Fruit fly (Drosophila melanogaster) whole organism, embryonic: ENCODE data around the gene CG31735.

Experiments used
- Adf1 ChIP-seq: fragments of 200-800 bp; sonication (Bioruptor generic); IDR thresholded peaks from 2 replicates; pipeline ENCODE4 v1.3.6; 2022; ENCODE audit warnings: missing biosample characterization, missing genetic modification characterization
- Atf-2 ChIP-seq: fragments of 200-800 bp; sonication (Bioruptor generic); optimal IDR thresholded peaks from 2 replicates; lab custom pipeline; 2016; ENCODE audit warnings: missing biosample characterization, missing genetic modification characterization
- CG10543 ChIP-seq: fragments of 200-800 bp; sonication (Bioruptor generic); optimal IDR thresholded peaks from 3 replicates; lab custom pipeline; 2017; ENCODE audit warnings: missing biosample characterization, mild to moderate bottlenecking, missing genetic modification characterization, moderate library complexity
- CG11247 ChIP-seq: fragments of 200-800 bp; sonication (Bioruptor generic); IDR thresholded peaks from 2 replicates; pipeline ENCODE4 v1.3.6; 2022; ENCODE audit warnings: missing biosample characterization, missing genetic modification characterization
- CG11696 ChIP-seq: fragments of 200-800 bp; sonication (Bioruptor generic); IDR thresholded peaks from 2 replicates; pipeline ENCODE4 v1.3.6; 2022; ENCODE audit warnings: missing biosample characterization, missing genetic modification characterization
- CG1529 ChIP-seq: fragments of 200-800 bp; sonication (Bioruptor generic); optimal IDR thresholded peaks from 3 replicates; lab custom pipeline; 2018; ENCODE audit warnings: missing biosample characterization, missing genetic modification characterization
- CG16779 ChIP-seq: fragments of 200-800 bp; sonication (Bioruptor generic); IDR thresholded peaks from 2 replicates; pipeline ENCODE4 v1.3.6; 2022; ENCODE audit warnings: missing biosample characterization, missing genetic modification characterization
- CG17186 ChIP-seq: fragments of 200-800 bp; sonication (Bioruptor generic); optimal IDR thresholded peaks from 3 replicates; lab custom pipeline; 2017; ENCODE audit warnings: missing biosample characterization, missing genetic modification reagents, missing genetic modification characterization
- CG1832 ChIP-seq: fragments of 200-800 bp; sonication (Bioruptor generic); optimal IDR thresholded peaks from 2 replicates; lab custom pipeline; 2017; ENCODE audit warnings: missing biosample characterization, mild to moderate bottlenecking, missing genetic modification characterization, inconsistent platforms
- CG18619 ChIP-seq: fragments of 200-800 bp; sonication (Bioruptor generic); optimal IDR thresholded peaks from 3 replicates; lab custom pipeline; 2017; ENCODE audit warnings: missing biosample characterization, mild to moderate bottlenecking, missing genetic modification characterization
- CG2889 ChIP-seq: fragments of 200-800 bp; sonication (Bioruptor generic); IDR thresholded peaks from 3 replicates; pipeline ENCODE4 v1.3.6; 2022; ENCODE audit warnings: missing biosample characterization, missing genetic modification characterization
- CG32772 ChIP-seq: fragments of 200-800 bp; sonication (Bioruptor generic); IDR thresholded peaks from 2 replicates; pipeline ENCODE4 v1.3.6; 2022; ENCODE audit warnings: missing biosample characterization, missing genetic modification characterization
- CG33213 ChIP-seq: fragments of 200-800 bp; sonication (Bioruptor generic); optimal IDR thresholded peaks from 3 replicates; lab custom pipeline; 2016; ENCODE audit warnings: missing biosample characterization, missing genetic modification characterization
- CG3726 ChIP-seq: fragments of 200-800 bp; sonication (Bioruptor generic); IDR thresholded peaks from 3 replicates; pipeline ENCODE4, ENCODE4 v1.3.6; 2022; ENCODE audit warnings: missing biosample characterization, missing genetic modification characterization
- CG4282 ChIP-seq: fragments of 200-800 bp; sonication (Bioruptor generic); optimal IDR thresholded peaks from 2 replicates; lab custom pipeline; 2016; ENCODE audit warnings: missing biosample characterization, missing genetic modification characterization
- CG6272 ChIP-seq: fragments of 200-800 bp; sonication (Bioruptor generic); IDR thresholded peaks from 2 replicates; pipeline ENCODE4 v1.3.6; 2022; ENCODE audit warnings: missing biosample characterization, missing genetic modification characterization
- CG6854 ChIP-seq: fragments of 200-800 bp; sonication (Bioruptor generic); optimal IDR thresholded peaks from 3 replicates; lab custom pipeline; 2017; ENCODE audit warnings: missing biosample characterization, mild to moderate bottlenecking, missing genetic modification characterization
- CG7556 ChIP-seq: fragments of 200-800 bp; sonication (Bioruptor generic); optimal IDR thresholded peaks from 2 replicates; lab custom pipeline; 2017; ENCODE audit warnings: missing biosample characterization, mild to moderate bottlenecking, missing genetic modification characterization
- CG8359 ChIP-seq: fragments of 200-800 bp; sonication (Bioruptor generic); optimal IDR thresholded peaks from 2 replicates; lab custom pipeline; 2017; ENCODE audit warnings: missing biosample characterization, mild to moderate bottlenecking, missing genetic modification characterization, borderline replicate concordance
- CG8924 ChIP-seq: fragments of 200-800 bp; optimal IDR thresholded peaks from 3 replicates; lab custom pipeline; 2019; ENCODE audit warnings: missing biosample characterization, mild to moderate bottlenecking, missing genetic modification characterization, moderate library complexity
- Dad ChIP-seq: fragments of 200-800 bp; sonication (Bioruptor generic); optimal IDR thresholded peaks from 3 replicates; lab custom pipeline; 2016; ENCODE audit warnings: missing biosample characterization, missing genetic modification characterization
- Dip2 ChIP-seq: fragments of 200-800 bp; sonication (Bioruptor generic); IDR thresholded peaks from 2 replicates; pipeline ENCODE4 v1.3.6; 2022; ENCODE audit warnings: missing biosample characterization, missing genetic modification characterization
- Dip3 ChIP-seq: fragments of 200-800 bp; sonication (Bioruptor generic); optimal IDR thresholded peaks from 3 replicates; lab custom pipeline; 2016; ENCODE audit warnings: missing biosample characterization, missing genetic modification characterization
- Doc2 ChIP-seq: fragments of 200-800 bp; sonication (Bioruptor generic); IDR thresholded peaks from 2 replicates; pipeline ENCODE4 v1.3.6; 2022; ENCODE audit warnings: missing biosample characterization, missing genetic modification characterization
- E2f2 ChIP-seq: fragments of 200-800 bp; sonication (Bioruptor generic); IDR thresholded peaks from 2 replicates; pipeline ENCODE4 v1.3.6; 2022; ENCODE audit warnings: missing biosample characterization, missing genetic modification characterization
- Fer3 ChIP-seq: fragments of 200-800 bp; sonication (Bioruptor generic); optimal IDR thresholded peaks from 2 replicates; lab custom pipeline; 2018; ENCODE audit warnings: missing biosample characterization, mild to moderate bottlenecking, missing genetic modification characterization, moderate library complexity
- H15 ChIP-seq: fragments of 200-800 bp; sonication (Bioruptor generic); IDR thresholded peaks from 3 replicates; pipeline ENCODE4 v1.3.6; 2022; ENCODE audit warnings: missing biosample characterization, missing genetic modification characterization
- Hmr ChIP-seq: fragments of 200-800 bp; sonication (Bioruptor generic); optimal IDR thresholded peaks from 3 replicates; lab custom pipeline; 2017; ENCODE audit warnings: mild to moderate bottlenecking, missing biosample characterization, missing genetic modification reagents, missing genetic modification characterization
- Lhr ChIP-seq: fragments of 200-800 bp; sonication (Bioruptor generic); optimal IDR thresholded peaks from 3 replicates; lab custom pipeline; 2017; ENCODE audit warnings: mild to moderate bottlenecking, missing biosample characterization, missing genetic modification reagents, missing genetic modification characterization
- btn ChIP-seq: fragments of 200-800 bp; sonication (Bioruptor generic); optimal IDR thresholded peaks from 2 replicates; lab custom pipeline; 2016; ENCODE audit warnings: missing biosample characterization, missing genetic modification characterization
- croc ChIP-seq: fragments of 200-800 bp; sonication (Bioruptor generic); conservative IDR thresholded peaks from 3 replicates; pipeline ENCODE4 v1.3.6; 2022; ENCODE audit warnings: missing biosample characterization, missing genetic modification characterization
- dimm ChIP-seq: fragments of 200-800 bp; sonication (Bioruptor generic); IDR thresholded peaks from 2 replicates; pipeline ENCODE4 v1.3.6; 2022; ENCODE audit warnings: missing biosample characterization, missing genetic modification characterization
- en ChIP-seq: fragments of 200-800 bp; sonication (Bioruptor generic); optimal IDR thresholded peaks from 2 replicates; lab custom pipeline; 2016; ENCODE audit warnings: missing biosample characterization, missing genetic modification characterization
- gsb-n ChIP-seq: fragments of 200-800 bp; sonication (Bioruptor generic); optimal IDR thresholded peaks from 3 replicates; lab custom pipeline; 2018; ENCODE audit warnings: missing biosample characterization, mild to moderate bottlenecking, missing genetic modification characterization
- hbn ChIP-seq: fragments of 200-800 bp; sonication (Bioruptor generic); IDR thresholded peaks from 2 replicates; pipeline ENCODE4 v1.3.6; 2022; ENCODE audit warnings: missing biosample characterization, missing genetic modification characterization; ENCODE audit not compliant: partially characterized antibody
- hkb ChIP-seq, 2 experiments: fragments of 200-800 bp in 1 of 2; fragments of >200 bp in 1 of 2; sonication (Bioruptor generic) in 1 of 2; IDR thresholded peaks in 1 of 2; optimal IDR thresholded peaks in 1 of 2; 2 replicates each; pipeline versions ENCODE4 v1.3.6 to Lab custom; 2017 to 2022; ENCODE audit warnings: missing biosample characterization in 1 of 2, missing genetic modification characterization in 1 of 2
- kni ChIP-seq: fragments of 200-800 bp; sonication (Bioruptor generic); optimal IDR thresholded peaks from 3 replicates; lab custom pipeline; 2017; ENCODE audit warnings: mild to moderate bottlenecking, missing biosample characterization, missing genetic modification reagents, missing genetic modification characterization
- maf-S ChIP-seq: fragments of 200-800 bp; sonication (Bioruptor generic); optimal IDR thresholded peaks from 2 replicates; lab custom pipeline; 2016; ENCODE audit warnings: missing biosample characterization, missing genetic modification characterization
- nmo ChIP-seq: fragments of 200-800 bp; sonication (Bioruptor generic); optimal IDR thresholded peaks from 2 replicates; lab custom pipeline; 2018; ENCODE audit warnings: missing biosample characterization, mild to moderate bottlenecking, missing genetic modification characterization, moderate library complexity
- scrt ChIP-seq: fragments of 200-800 bp; sonication (Bioruptor generic); optimal IDR thresholded peaks from 2 replicates; lab custom pipeline; 2018; ENCODE audit warnings: missing biosample characterization, mild to moderate bottlenecking, missing genetic modification characterization, moderate library complexity
- usp ChIP-seq: fragments of >200 bp; optimal IDR thresholded peaks from 2 replicates; lab custom pipeline; 2017; ENCODE audit warnings: missing biosample characterization, missing genetic modification characterization

The CG31735 gene

dm6 chr2L:15908496-15909276 lies 13.4 kb downstream of the CG31735 start (continued):
- peak; percentile 74 for TF ChIP-seq CG8924 (tag; lab: Kevin White, UChicago)
- peak; percentile 2 for TF ChIP-seq CG1529 (GFP tag; lab: Kevin White, UChicago)
- no peak for TF ChIP-seq Dip3 (GFP tag; lab: Kevin White, UChicago)
- no peak for TF ChIP-seq E2f2 (GFP tag; lab: Robert Waterston, UW)
- no peak for TF ChIP-seq H15
- TF ChIP-seq CG2889, result no peak
- no peak for TF ChIP-seq croc
- peak; percentile 99 for TF ChIP-seq kni (GFP tag; lab: Kevin White, UChicago)
- TF ChIP-seq hbn (GFP tag; lab: Robert Waterston, UW), result no peak
- no peak for TF ChIP-seq hkb (optimal IDR thresholded peaks at IDR 0.05; lab: Kevin White, UChicago)
- TF ChIP-seq hkb (GFP tag; IDR thresholded peaks at IDR 0.05; lab: Robert Waterston, UW), result peak; percentile 57
- peak; percentile 3 for TF ChIP-seq CG8359
- no peak for TF ChIP-seq CG17186
- TF ChIP-seq CG11247 (GFP tag; lab: Robert Waterston, UW), result no peak
- no peak for TF ChIP-seq usp
- peak; percentile 77 for TF ChIP-seq gsb-n
- TF ChIP-seq Fer3 (tag; lab: Kevin White, UChicago), result peak; percentile 36
- TF ChIP-seq Doc2 (GFP tag; lab: Robert Waterston, UW), result no peak
- peak; percentile 40 for TF ChIP-seq Hmr
- TF ChIP-seq Lhr (GFP tag; lab: Kevin White, UChicago), result peak; percentile 58
- TF ChIP-seq CG32772 (GFP tag; lab: Robert Waterston, UW), result no peak
- no peak for TF ChIP-seq Atf-2 (GFP tag; lab: Kevin White, UChicago)
- TF ChIP-seq CG3726, result no peak
- peak; percentile 77 for TF ChIP-seq nmo (GFP tag; lab: Kevin White, UChicago)
- no peak for TF ChIP-seq dimm (GFP tag; lab: Robert Waterston, UW)
- TF ChIP-seq CG4282 (GFP tag; lab: Kevin White, UChicago), result no peak
- TF ChIP-seq scrt (GFP tag; lab: Kevin White, UChicago), result no peak

dm6 chr2L:15909277-15909674 lies 14.0 kb downstream of the CG31735 start:
- TF ChIP-seq Dip2, result no peak
- TF ChIP-seq CG18619 (GFP tag; lab: Kevin White, UChicago), result no peak
- TF ChIP-seq CG6272 (GFP tag; lab: Robert Waterston, UW), result no peak
- no peak for TF ChIP-seq CG33213 (GFP tag; lab: Kevin White, UChicago)
- no peak for TF ChIP-seq Dad (GFP tag; lab: Kevin White, UChicago)
- TF ChIP-seq maf-S, result no peak
- TF ChIP-seq CG16779 (GFP tag; lab: Robert Waterston, UW), result no peak
- no peak for TF ChIP-seq CG10543
- no peak for TF ChIP-seq Adf1 (GFP tag; lab: Robert Waterston, UW)
- no peak for TF ChIP-seq en (GFP tag; lab: Kevin White, UChicago)
- no peak for TF ChIP-seq CG11696 (GFP tag; lab: Robert Waterston, UW)
- no peak for TF ChIP-seq CG1832 (GFP tag; lab: Kevin White, UChicago)
- no peak for TF ChIP-seq CG6854 (GFP tag; lab: Kevin White, UChicago)
- no peak for TF ChIP-seq CG7556 (GFP tag; lab: Kevin White, UChicago)
- TF ChIP-seq btn (GFP tag; lab: Kevin White, UChicago), result no peak
